Worm (Caenorhabditis elegans) whole organism, late embryonic: ENCODE results near the gene C23G10.10.

Experiments used
- che-1 ChIP-seq: sonication (generic microtip); optimal IDR thresholded peaks from 2 replicates; lab custom pipeline; 2016; ENCODE audit warnings: mild to moderate bottlenecking, missing genetic modification characterization, missing compliant biosample characterization
- nfya-1 ChIP-seq: sonication (generic microtip); optimal IDR thresholded peaks from 2 replicates; lab custom pipeline; 2017; ENCODE audit warnings: missing genetic modification characterization, mild to moderate bottlenecking, missing compliant biosample characterization, antibody characterized with exemption, moderate library complexity
- pax-1 ChIP-seq: fragments of 150-350 bp; optimal IDR thresholded peaks from 2 replicates; lab custom pipeline; 2014; ENCODE audit warnings: missing biosample characterization, missing genetic modification characterization
- rnt-1 ChIP-seq: sonication (generic microtip); optimal IDR thresholded peaks from 2 replicates; lab custom pipeline; 2016; ENCODE audit warnings: missing genetic modification characterization, missing compliant biosample characterization
- unc-86 ChIP-seq: sonication (generic microtip); optimal IDR thresholded peaks from 2 replicates; lab custom pipeline; 2016; ENCODE audit warnings: missing genetic modification characterization, missing compliant biosample characterization

DNA sequence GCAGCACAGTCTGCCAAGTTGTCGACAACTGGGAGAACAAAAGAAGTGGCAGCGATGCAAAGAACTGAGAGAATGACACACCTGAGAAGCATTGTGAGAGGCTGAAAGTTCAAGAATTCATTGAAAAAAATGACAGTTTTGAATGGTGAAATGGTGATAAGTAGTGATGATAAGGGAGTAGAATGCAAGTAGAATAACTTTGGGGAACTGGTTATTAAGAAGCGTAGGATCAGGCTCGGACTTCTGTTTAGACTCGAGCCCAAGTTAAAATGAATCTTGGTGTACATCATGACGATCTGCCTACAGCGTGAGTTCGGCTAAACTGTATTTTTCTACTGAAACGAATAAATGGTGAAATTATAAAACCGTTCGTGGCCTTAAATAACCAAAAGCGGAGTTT is 35.2 kb downstream of the C23G10.10 start, which contains the start of gene F42A10.7:
- TF ChIP-seq rnt-1 (tag; lab: Kevin White, UChicago) (no peak), pax-1 (tag; lab: Kevin White, UChicago) (no peak), nfya-1 (tag; lab: Kevin White, UChicago) (no peak), che-1 (tag; lab: Kevin White, UChicago) (no peak), unc-86 (tag; lab: Kevin White, UChicago) (no peak)
